Worm (Caenorhabditis elegans): ENCODE data around the gene F37A4.2.

- TF ChIP-seq pros-1 (tag; optimal IDR thresholded peaks at IDR 0.05) (no peak), unc-3 (GFP tag; conservative IDR thresholded peaks at IDR 0.05) (no peak), unc-3 (tag; optimal IDR thresholded peaks at IDR 0.05) (no peak), nfya-1 (tag; optimal IDR thresholded peaks at IDR 0.05) (no peak), fkh-10 (GFP tag; optimal IDR thresholded peaks at IDR 0.05) (no peak), tbx-2 (tag; optimal IDR thresholded peaks at IDR 0.05) (no peak), ref-2 (tag; optimal IDR thresholded peaks at IDR 0.05) (no peak), ahr-1 (tag; optimal IDR thresholded peaks at IDR 0.05) (no peak), syd-9 (tag; optimal IDR thresholded peaks at IDR 0.05) (no peak)
These were observed 16.7 kb upstream of the F37A4.2 start, which contains the start of gene F37A4.6 for ce11 chrIII:6705515-6705914.

All from whole organism, late embryonic.